Worm (Caenorhabditis elegans): ENCODE data around the gene prp-8.

DNA sequence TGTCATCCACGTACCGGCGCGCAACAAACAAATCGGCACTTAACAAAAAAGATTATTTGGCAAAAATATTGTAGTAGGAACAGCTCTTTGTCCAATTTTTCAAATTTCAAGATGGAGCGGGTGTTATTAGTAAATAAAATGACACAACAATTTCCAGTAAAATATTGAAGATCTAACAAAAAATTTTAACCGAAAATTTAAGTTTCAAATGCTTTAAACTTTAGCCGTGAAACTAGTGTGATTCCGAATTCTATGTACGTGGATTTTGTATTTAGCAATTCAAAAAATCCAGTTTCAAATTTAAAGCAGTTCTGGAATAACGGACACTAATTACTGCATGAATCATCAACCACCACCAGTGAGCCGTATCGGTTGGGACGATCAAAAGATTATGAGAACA is 38.6 kb downstream of the prp-8 start, which contains the start of gene snb-5:
- no peak for TF ChIP-seq T22C8.4 (GFP tag; IDR thresholded peaks at IDR 0.05)
- TF ChIP-seq flt-1 (GFP tag; IDR thresholded peaks at IDR 0.05): no peak
- TF ChIP-seq med-1 (GFP tag; optimal IDR thresholded peaks at IDR 0.05; ENCODE audit: insufficient read depth): no peak
- no peak for TF ChIP-seq ref-1 (GFP tag; conservative IDR thresholded peaks at IDR 0.05)
- no peak for TF ChIP-seq klf-2 (GFP tag; conservative IDR thresholded peaks at IDR 0.05)
- TF ChIP-seq ztf-29 (GFP tag; IDR thresholded peaks at IDR 0.05): no peak
- TF ChIP-seq cog-1 (tag; optimal IDR thresholded peaks at IDR 0.05): no peak
